Fruit fly (Drosophila melanogaster) whole organism, wandering third instar larva: ENCODE measurements around the gene Teh1.

Experiments
- Abd-B ChIP-seq: fragments of >200 bp; optimal IDR thresholded peaks from 2 replicates; lab custom pipeline; 2017; ENCODE audit warnings: missing biosample characterization, missing genetic modification characterization
- CG9705 ChIP-seq: fragments of 200-800 bp; sonication (Bioruptor generic); optimal IDR thresholded peaks from 2 replicates; lab custom pipeline; 2018; ENCODE audit warnings: missing biosample characterization, mild to moderate bottlenecking, missing genetic modification characterization
- CrebA ChIP-seq: fragments of 200-800 bp; sonication (Bioruptor generic); optimal IDR thresholded peaks from 2 replicates; lab custom pipeline; 2016; ENCODE audit warnings: missing biosample characterization, mild to moderate bottlenecking, missing genetic modification characterization, borderline replicate concordance
- Dfd ChIP-seq: fragments of >200 bp; optimal IDR thresholded peaks from 2 replicates; lab custom pipeline; 2017; ENCODE audit warnings: missing biosample characterization, missing genetic modification characterization
- Dif ChIP-seq: fragments of 200-275, 200-300 bp; sonication (Bioruptor generic); optimal IDR thresholded peaks from 2 replicates; lab custom pipeline; 2018; ENCODE audit warnings: missing biosample characterization, missing genetic modification characterization; ENCODE audit not compliant: partially characterized antibody
- HLH106 ChIP-seq: fragments of 200-800 bp; optimal IDR thresholded peaks from 3 replicates; lab custom pipeline; 2019; ENCODE audit warnings: missing biosample characterization, mild to moderate bottlenecking, missing genetic modification characterization, moderate library complexity
- Hnf4 ChIP-seq: fragments of 200-800 bp; sonication (Bioruptor generic); optimal IDR thresholded peaks from 2 replicates; lab custom pipeline; 2016; ENCODE audit warnings: missing biosample characterization, mild to moderate bottlenecking, missing genetic modification characterization
- Hr78 ChIP-seq: fragments of >200 bp; optimal IDR thresholded peaks from 2 replicates; lab custom pipeline; 2017; ENCODE audit warnings: missing biosample characterization, missing genetic modification characterization
- Hr83 ChIP-seq: fragments of 200-300 bp; sonication (Bioruptor generic); optimal IDR thresholded peaks from 2 replicates; lab custom pipeline; 2016; ENCODE audit warnings: missing biosample characterization, mild to moderate bottlenecking, missing genetic modification characterization, moderate library complexity; ENCODE audit not compliant: poor library complexity, severe bottlenecking
- Jra ChIP-seq: sonication (Bioruptor generic); optimal IDR thresholded peaks from 2 replicates; lab custom pipeline; 2016; ENCODE audit warnings: missing biosample characterization, missing genetic modification characterization
- Mio ChIP-seq: sonication (Bioruptor generic); optimal IDR thresholded peaks from 2 replicates; lab custom pipeline; 2016; ENCODE audit warnings: missing biosample characterization, missing genetic modification characterization
- OdsH ChIP-seq: fragments of 200-800 bp; sonication (Bioruptor generic); optimal IDR thresholded peaks from 2 replicates; lab custom pipeline; 2016; ENCODE audit warnings: missing biosample characterization, mild to moderate bottlenecking, missing genetic modification characterization
- Rel ChIP-seq, 2 experiments: fragments of 200-800 bp; sonication (Bioruptor generic) in 1 of 2; optimal IDR thresholded peaks; 2 replicates in 1 of 2; 3 replicates in 1 of 2; lab custom pipeline; 2016 to 2019; ENCODE audit warnings: mild to moderate bottlenecking in 2 of 2, missing biosample characterization in 2 of 2, missing genetic modification characterization in 2 of 2, moderate library complexity in 1 of 2
- Sp1 ChIP-seq: fragments of 200-800 bp; sonication (Bioruptor generic); optimal IDR thresholded peaks from 3 replicates; lab custom pipeline; 2019; ENCODE audit warnings: missing biosample characterization, mild to moderate bottlenecking, missing genetic modification characterization, moderate library complexity
- Vsx2 ChIP-seq: fragments of 200-300, 225-300 bp; sonication (Bioruptor generic); optimal IDR thresholded peaks from 2 replicates; lab custom pipeline; 2018; ENCODE audit warnings: missing biosample characterization, missing genetic modification characterization; ENCODE audit not compliant: partially characterized antibody
- br ChIP-seq: fragments of 200-800 bp; sonication (Bioruptor generic); optimal IDR thresholded peaks from 2 replicates; lab custom pipeline; 2016; ENCODE audit warnings: missing biosample characterization, missing genetic modification characterization
- dl ChIP-seq, 2 experiments: fragments of 175-275, 200-275 bp in 1 of 2; fragments of 200-275 bp in 1 of 2; sonication (Bioruptor generic); optimal IDR thresholded peaks; lab custom pipeline; 2018; ENCODE audit warnings: mild to moderate bottlenecking in 2 of 2, missing biosample characterization in 2 of 2, missing genetic modification characterization in 2 of 2, moderate library complexity in 2 of 2; ENCODE audit not compliant: partially characterized antibody in 2 of 2, insufficient read depth in 1 of 2
- dmrt93B ChIP-seq: fragments of 200-800 bp; sonication (Bioruptor generic); optimal IDR thresholded peaks from 2 replicates; lab custom pipeline; 2018; ENCODE audit warnings: missing biosample characterization, mild to moderate bottlenecking, missing genetic modification characterization
- dsf ChIP-seq: sonication (Bioruptor generic); optimal IDR thresholded peaks from 2 replicates; lab custom pipeline; 2016; ENCODE audit warnings: missing biosample characterization, missing genetic modification characterization, borderline replicate concordance
- ey ChIP-seq: fragments of 200-800 bp; sonication (Bioruptor generic); optimal IDR thresholded peaks from 2 replicates; lab custom pipeline; 2016; ENCODE audit warnings: missing biosample characterization, missing genetic modification characterization
- foxo ChIP-seq, 2 experiments: fragments of 200-800 bp; sonication (Bioruptor generic); optimal IDR thresholded peaks; 2 replicates in 1 of 2; 3 replicates in 1 of 2; lab custom pipeline; 2016 to 2017; ENCODE audit warnings: missing biosample characterization in 2 of 2, missing genetic modification characterization in 2 of 2
- fru ChIP-seq: fragments of 200-800 bp; sonication (Bioruptor generic); optimal IDR thresholded peaks from 3 replicates; lab custom pipeline; 2016; ENCODE audit warnings: missing biosample characterization, mild to moderate bottlenecking, missing genetic modification characterization
- h ChIP-seq: fragments of 200-800 bp; sonication (Bioruptor generic); optimal IDR thresholded peaks from 3 replicates; lab custom pipeline; 2016; ENCODE audit warnings: missing biosample characterization, mild to moderate bottlenecking, missing genetic modification characterization
- lola ChIP-seq: fragments of >200 bp; optimal IDR thresholded peaks from 2 replicates; lab custom pipeline; 2017; ENCODE audit warnings: missing biosample characterization, missing genetic modification characterization
- pan ChIP-seq: fragments of >200 bp; optimal IDR thresholded peaks from 2 replicates; lab custom pipeline; 2017
- psq ChIP-seq: fragments of 200-800 bp; sonication (Bioruptor generic); optimal IDR thresholded peaks from 3 replicates; lab custom pipeline; 2017; ENCODE audit warnings: missing biosample characterization, mild to moderate bottlenecking, missing genetic modification characterization, moderate library complexity
- rgr ChIP-seq: fragments of 200-800 bp; sonication (Bioruptor generic); optimal IDR thresholded peaks from 3 replicates; lab custom pipeline; 2016; ENCODE audit warnings: missing biosample characterization, mild to moderate bottlenecking, missing genetic modification characterization
- sage ChIP-seq: fragments of 200-800 bp; sonication (Bioruptor generic); optimal IDR thresholded peaks from 2 replicates; lab custom pipeline; 2016; ENCODE audit warnings: missing biosample characterization, mild to moderate bottlenecking, missing genetic modification characterization
- sv ChIP-seq: fragments of 200-800 bp; sonication (Bioruptor generic); optimal IDR thresholded peaks from 3 replicates; lab custom pipeline; 2016; ENCODE audit warnings: missing biosample characterization, missing genetic modification characterization
- usp ChIP-seq: fragments of >200 bp; optimal IDR thresholded peaks from 2 replicates; lab custom pipeline; 2017; ENCODE audit warnings: missing biosample characterization, missing genetic modification characterization
- woc ChIP-seq: sonication (Bioruptor generic); optimal IDR thresholded peaks from 2 replicates; lab custom pipeline; 2016; ENCODE audit warnings: missing biosample characterization, mild to moderate bottlenecking, missing genetic modification characterization

Teh1 gene

dm6 chr3R:9874118-9874808, 6.3 kb upstream of the Teh1 start, which contains the start of the genes CG46467 and Glut4EF:
Gene CG46467, plus strand, starts transcription at chr3R:9874681.
Gene Glut4EF, plus strand, starts transcription at chr3R:9874681.
- TF ChIP-seq CrebA (GFP tag; lab: Kevin White, UChicago) (no peak), Rel (GFP tag; optimal IDR thresholded peaks at IDR 0.05; lab: Kevin White, UChicago) (no peak), Rel (tag; optimal IDR thresholded peaks at IDR 0.05; lab: Kevin White, UChicago) (peak; percentile 5), Hnf4 (GFP tag; lab: Kevin White, UChicago) (no peak), sv (GFP tag; lab: Kevin White, UChicago) (no peak), Dfd (GFP tag; lab: Kevin White, UChicago) (no peak), Sp1 (GFP tag; lab: Kevin White, UChicago) (no peak), Hr83 (GFP tag; lab: Kevin White, UChicago) (peak; percentile 82), Mio (no peak), fru (GFP tag; lab: Kevin White, UChicago) (peak; percentile 21), dl (GFP tag; optimal IDR thresholded peaks at IDR 0.05; lab: Kevin White, UChicago; ENCODE audit: insufficient read depth in 1 of 2, partially characterized antibody in 2 of 2) (peak; percentile 73 to 82), pan (lab: Kevin White, UChicago) (no peak), CG9705 (GFP tag; lab: Kevin White, UChicago) (no peak), lola (GFP tag; lab: Kevin White, UChicago) (no peak), foxo (GFP tag; optimal IDR thresholded peaks at IDR 0.05; lab: Kevin White, UChicago) (peak in 1 of 2 experiments; percentile 13), Dif (peak; percentile 91), h (GFP tag; lab: Kevin White, UChicago) (peak; percentile 5), Vsx2 (peak; percentile 31), psq (no peak)

- TF ChIP-seq fru (GFP tag; lab: Kevin White, UChicago) (peak; percentile 81), woc (peak; percentile 22), usp (GFP tag; lab: Kevin White, UChicago) (no peak), br (GFP tag; lab: Kevin White, UChicago) (peak; percentile 39), Mio (no peak), dmrt93B (GFP tag; lab: Kevin White, UChicago) (peak; percentile 57), CrebA (GFP tag; lab: Kevin White, UChicago) (peak; percentile 18), OdsH (GFP tag; lab: Kevin White, UChicago) (peak; percentile 68), CG9705 (GFP tag; lab: Kevin White, UChicago) (no peak), ey (GFP tag; lab: Kevin White, UChicago) (peak; percentile 76), Sp1 (GFP tag; lab: Kevin White, UChicago) (peak; percentile 43), Hnf4 (GFP tag; lab: Kevin White, UChicago) (no peak), dsf (no peak), rgr (GFP tag; lab: Kevin White, UChicago) (peak; percentile 59), psq (peak; percentile 68), sv (GFP tag; lab: Kevin White, UChicago) (peak; percentile 79), Dif (no peak), Hr78 (GFP tag; lab: Kevin White, UChicago) (no peak), sage (peak; percentile 42), dl (GFP tag; optimal IDR thresholded peaks at IDR 0.05; lab: Kevin White, UChicago; ENCODE audit: insufficient read depth in 1 of 2, partially characterized antibody in 2 of 2) (no peak), Jra (no peak), h (GFP tag; lab: Kevin White, UChicago) (peak; percentile 47), foxo (GFP tag; optimal IDR thresholded peaks at IDR 0.05; lab: Kevin White, UChicago) (peak; percentile 9 to 81), Abd-B (GFP tag; lab: Kevin White, UChicago) (no peak), HLH106 (peak; percentile 57), lola (GFP tag; lab: Kevin White, UChicago) (no peak)
Measured at dm6 chr3R:9873753-9874117, 5.8 kb upstream of the Teh1 start.

DNA sequence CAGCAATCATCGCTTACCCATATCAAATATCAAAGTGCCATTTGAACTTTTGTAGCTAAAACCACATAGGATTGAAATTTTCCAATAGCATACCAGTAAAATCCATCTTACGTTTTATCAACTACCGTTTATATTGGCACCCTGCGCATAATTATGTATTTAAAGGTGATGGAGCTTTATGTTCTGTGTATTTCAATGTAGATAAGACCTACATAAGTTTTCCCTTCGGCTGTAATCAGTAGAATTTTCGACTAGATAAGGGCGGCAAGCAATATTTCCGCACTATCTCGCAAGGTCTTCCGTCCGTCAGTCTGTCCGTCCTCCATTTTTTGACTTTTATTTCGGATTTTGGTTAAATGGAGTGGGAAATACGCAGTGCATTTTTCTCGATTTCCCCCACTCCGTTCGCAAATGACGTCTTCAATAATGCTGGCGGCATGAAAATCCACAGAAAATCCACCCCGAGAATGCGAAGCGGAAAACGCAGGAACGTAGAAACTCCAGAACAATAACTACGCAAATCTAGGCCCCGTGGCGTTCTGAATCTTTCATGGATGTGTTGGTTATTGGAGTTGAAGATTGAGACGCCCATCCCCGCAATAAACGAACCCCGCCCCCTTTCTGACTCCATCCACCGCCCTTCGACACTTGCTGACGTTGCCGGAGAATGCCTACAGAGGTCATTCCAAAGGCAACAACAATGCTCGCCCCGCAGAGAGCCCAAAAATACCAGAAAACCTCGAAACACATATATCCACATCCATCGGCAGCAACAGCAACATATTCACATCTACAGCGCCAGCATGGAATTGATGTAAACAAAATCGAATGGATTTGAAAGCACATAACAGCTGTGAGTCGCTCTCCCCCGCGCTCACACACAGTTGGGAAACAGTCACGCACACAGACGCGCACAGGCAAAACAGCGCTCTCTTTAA, 5.2 kb upstream of the Teh1 start:
- TF ChIP-seq dl (GFP tag; optimal IDR thresholded peaks at IDR 0.05; lab: Kevin White, UChicago; ENCODE audit: insufficient read depth in 1 of 2, partially characterized antibody in 2 of 2) (no peak), Dif (no peak), HLH106 (no peak), Vsx2 (no peak), Rel (GFP tag; optimal IDR thresholded peaks at IDR 0.05; lab: Kevin White, UChicago) (no peak), Rel (tag; optimal IDR thresholded peaks at IDR 0.05; lab: Kevin White, UChicago) (no peak), Hnf4 (GFP tag; lab: Kevin White, UChicago) (no peak), Sp1 (GFP tag; lab: Kevin White, UChicago) (no peak), dmrt93B (GFP tag; lab: Kevin White, UChicago) (no peak), br (GFP tag; lab: Kevin White, UChicago) (no peak), fru (GFP tag; lab: Kevin White, UChicago) (no peak), rgr (GFP tag; lab: Kevin White, UChicago) (no peak), Dfd (GFP tag; lab: Kevin White, UChicago) (no peak), CG9705 (GFP tag; lab: Kevin White, UChicago) (no peak), woc (no peak)
